Worm (Caenorhabditis elegans) whole organism, L3 larva: ENCODE data around the gene rab-33.

Experiments used
- ZK546.5 ChIP-seq: sonication (generic microtip); optimal IDR thresholded peaks from 2 replicates; lab custom pipeline; 2017; ENCODE audit warnings: missing biosample characterization, missing genetic modification characterization
- elt-3 ChIP-seq, 3 experiments: fragments of 150-350 bp in 1 of 3; sonication (generic microtip) in 2 of 3; optimal IDR thresholded peaks; 2 replicates in 2 of 3; 4 replicates in 1 of 3; lab custom pipeline; 2014 to 2017; ENCODE audit warnings: missing biosample characterization in 3 of 3, missing genetic modification characterization in 3 of 3
- nhr-28 ChIP-seq: fragments of 150-350 bp; optimal IDR thresholded peaks from 2 replicates; lab custom pipeline; 2014; ENCODE audit warnings: missing biosample characterization, missing genetic modification characterization
- tbx-2 ChIP-seq: sonication (generic microtip); optimal IDR thresholded peaks from 2 replicates; lab custom pipeline; 2016; ENCODE audit warnings: mild to moderate bottlenecking, missing genetic modification characterization, missing compliant biosample characterization
- unc-62 ChIP-seq: fragments of 150-350 bp; sonication (generic microtip); optimal IDR thresholded peaks from 4 replicates; lab custom pipeline; 2014; ENCODE audit warnings: missing biosample characterization, missing genetic modification reagents, missing genetic modification characterization

DNA sequence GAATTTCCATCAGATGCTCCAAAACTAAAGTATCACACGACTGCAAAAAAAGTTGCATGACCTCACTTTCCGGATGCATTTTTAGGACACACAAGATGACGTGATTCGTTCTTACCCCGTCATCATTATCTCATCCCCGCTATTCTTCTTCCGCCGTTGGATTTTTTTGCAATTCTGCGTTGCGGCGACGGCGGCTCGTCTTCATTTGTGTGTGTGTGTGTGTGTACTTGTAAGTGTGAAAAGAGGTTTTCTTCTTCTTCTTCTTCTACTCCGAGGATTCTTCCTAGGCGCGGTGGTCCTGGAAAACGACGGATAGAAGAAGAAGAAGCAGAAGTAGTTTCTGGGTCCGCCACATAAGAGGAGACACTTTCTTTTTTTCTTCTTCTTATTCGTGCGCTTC lies 12.1 kb upstream of the rab-33 start:
- no peak for TF ChIP-seq unc-62
- TF ChIP-seq ZK546.5 (tag; lab: Kevin White, UChicago) = no peak
- no peak for TF ChIP-seq tbx-2 (tag; lab: Kevin White, UChicago)
- no peak for TF ChIP-seq nhr-28
- no peak for TF ChIP-seq elt-3 (tag; optimal IDR thresholded peaks at IDR 0.05; lab: Kevin White, UChicago)
